Worm (Caenorhabditis elegans) whole organism, L1 larva: ENCODE measurements around the gene rpl-20.
A peak's percentile ranks its signal among the peaks of the same experiment; 100 is the strongest.

Experiments used
- C04F5.9 ChIP-seq: sonication (generic microtip); optimal IDR thresholded peaks from 2 replicates; lab custom pipeline; 2016; ENCODE audit warnings: missing genetic modification characterization, missing compliant biosample characterization
- C16A3.4 ChIP-seq: fragments of 150-350 bp; optimal IDR thresholded peaks from 2 replicates; lab custom pipeline; 2014; ENCODE audit warnings: missing biosample characterization, missing genetic modification characterization
- F16B12.6 ChIP-seq: fragments of 150-350 bp; optimal IDR thresholded peaks from 2 replicates; lab custom pipeline; 2014; ENCODE audit warnings: missing biosample characterization, missing genetic modification characterization
- Y116A8C.19 ChIP-seq: sonication (generic microtip); optimal IDR thresholded peaks from 2 replicates; lab custom pipeline; 2016; ENCODE audit warnings: missing compliant biosample characterization, missing genetic modification characterization, borderline replicate concordance
- alr-1 ChIP-seq: fragments of 200-800 bp; sonication (Bioruptor generic); optimal IDR thresholded peaks from 2 replicates; lab custom pipeline; 2018; ENCODE audit warnings: borderline replicate concordance, mild to moderate bottlenecking, missing genetic modification characterization, missing compliant biosample characterization
- aly-2 ChIP-seq: fragments of 150-350 bp; optimal IDR thresholded peaks from 2 replicates; lab custom pipeline; 2014; ENCODE audit warnings: missing biosample characterization, missing genetic modification characterization
- ama-1 ChIP-seq: fragments of 150-350 bp; optimal IDR thresholded peaks from 2 replicates; lab custom pipeline; 2014
- blmp-1 ChIP-seq: fragments of 150-350 bp; optimal IDR thresholded peaks from 2 replicates; lab custom pipeline; 2014; ENCODE audit warnings: missing biosample characterization, missing genetic modification characterization
- ceh-63 ChIP-seq: fragments of 200-800 bp; sonication (Bioruptor generic); optimal IDR thresholded peaks from 2 replicates; lab custom pipeline; 2018; ENCODE audit warnings: mild to moderate bottlenecking, missing genetic modification characterization, missing compliant biosample characterization
- ceh-82 ChIP-seq, 3 experiments: fragments of 150-350 bp in 1 of 3; sonication (generic microtip) in 2 of 3; optimal IDR thresholded peaks; 2 replicates each; lab custom pipeline; 2014 to 2017; ENCODE audit warnings: missing biosample characterization in 3 of 3, missing genetic modification characterization in 3 of 3
- ceh-88 ChIP-seq: fragments of 200-800 bp; sonication (Bioruptor generic); IDR thresholded peaks from 2 replicates; pipeline ENCODE4 v1.3.6; 2022; ENCODE audit warnings: missing genetic modification characterization, missing compliant biosample characterization
- ceh-90 ChIP-seq: sonication (generic microtip); optimal IDR thresholded peaks from 2 replicates; lab custom pipeline; 2016; ENCODE audit warnings: missing genetic modification characterization, missing compliant biosample characterization
- ces-1 ChIP-seq: fragments of 150-350 bp; optimal IDR thresholded peaks from 2 replicates; lab custom pipeline; 2014; ENCODE audit warnings: missing biosample characterization, missing genetic modification reagents, missing genetic modification characterization
- dpl-1 ChIP-seq, 3 experiments: fragments of 150-350 bp in 2 of 3; sonication (generic microtip) in 1 of 3; optimal IDR thresholded peaks; 2 replicates each; lab custom pipeline; 2014 to 2017; ENCODE audit warnings: missing biosample characterization in 3 of 3, missing genetic modification characterization in 3 of 3, missing genetic modification reagents in 3 of 3
- efl-3 ChIP-seq: fragments of 200-800 bp; sonication (Bioruptor generic); optimal IDR thresholded peaks from 2 replicates; lab custom pipeline; 2018; ENCODE audit warnings: mild to moderate bottlenecking, missing genetic modification characterization, missing compliant biosample characterization
- egl-13 ChIP-seq: sonication (generic microtip); optimal IDR thresholded peaks from 2 replicates; lab custom pipeline; 2016; ENCODE audit warnings: missing genotype, missing genetic modification reagents, missing genetic modification characterization, missing compliant biosample characterization
- elt-2 ChIP-seq: sonication (generic microtip); optimal IDR thresholded peaks from 2 replicates; lab custom pipeline; 2016; ENCODE audit warnings: missing genetic modification characterization, mild to moderate bottlenecking, inconsistent platforms, missing compliant biosample characterization, missing genetic modification reagents
- fkh-10 ChIP-seq: sonication (generic microtip); optimal IDR thresholded peaks from 2 replicates; lab custom pipeline; 2017; ENCODE audit warnings: missing biosample characterization, missing genetic modification reagents, missing genetic modification characterization
- fos-1 ChIP-seq: fragments of 150-350 bp; optimal IDR thresholded peaks from 2 replicates; lab custom pipeline; 2014; ENCODE audit warnings: missing biosample characterization, missing genetic modification characterization
- hlh-17 ChIP-seq: fragments of 200-800 bp; sonication (Bioruptor generic); optimal IDR thresholded peaks from 2 replicates; lab custom pipeline; 2018; ENCODE audit warnings: missing genetic modification characterization, mild to moderate bottlenecking, missing compliant biosample characterization, moderate library complexity, borderline replicate concordance
- hlh-4 ChIP-seq: sonication (generic microtip); optimal IDR thresholded peaks from 2 replicates; lab custom pipeline; 2016; ENCODE audit warnings: mild to moderate bottlenecking, missing genetic modification characterization, missing compliant biosample characterization
- hpl-2 ChIP-seq: fragments of 150-350 bp; optimal IDR thresholded peaks from 2 replicates; lab custom pipeline; 2014; ENCODE audit warnings: missing biosample characterization, missing genetic modification reagents, missing genetic modification characterization
- irx-1 ChIP-seq: sonication (generic microtip); optimal IDR thresholded peaks from 2 replicates; lab custom pipeline; 2016; ENCODE audit warnings: missing genetic modification characterization, missing compliant biosample characterization
- jun-1 ChIP-seq: fragments of 150-350 bp; optimal IDR thresholded peaks from 2 replicates; lab custom pipeline; 2014; ENCODE audit warnings: missing biosample characterization, missing genetic modification reagents, missing genetic modification characterization
- lin-13 ChIP-seq: fragments of 150-350 bp; optimal IDR thresholded peaks from 2 replicates; lab custom pipeline; 2014; ENCODE audit warnings: missing biosample characterization, missing genetic modification reagents, missing genetic modification characterization
- lin-14 ChIP-seq: fragments of 200-800 bp; sonication (Bioruptor generic); optimal IDR thresholded peaks from 2 replicates; lab custom pipeline; 2018; ENCODE audit warnings: mild to moderate bottlenecking, missing genetic modification characterization, moderate library complexity, missing compliant biosample characterization
- lin-35 ChIP-seq, 2 experiments: fragments of 150-350 bp; optimal IDR thresholded peaks; 2 replicates each; lab custom pipeline; 2014; ENCODE audit warnings: missing biosample characterization in 2 of 2, missing genetic modification characterization in 2 of 2, missing genetic modification reagents in 2 of 2
- lin-39 ChIP-seq: fragments of 150-350 bp; optimal IDR thresholded peaks from 2 replicates; lab custom pipeline; 2014; ENCODE audit warnings: missing biosample characterization, missing genetic modification reagents, missing genetic modification characterization
- lir-3 ChIP-seq: sonication (generic microtip); optimal IDR thresholded peaks from 2 replicates; lab custom pipeline; 2016; ENCODE audit warnings: mild to moderate bottlenecking, missing genetic modification characterization, moderate library complexity, missing compliant biosample characterization; ENCODE audit not compliant: poor library complexity
- lsy-2 ChIP-seq, 2 experiments: fragments of 150-350 bp; optimal IDR thresholded peaks; 2 replicates each; lab custom pipeline; 2014; ENCODE audit warnings: missing biosample characterization in 2 of 2, missing genetic modification characterization in 2 of 2
- mef-2 ChIP-seq: fragments of 150-350 bp; optimal IDR thresholded peaks from 2 replicates; lab custom pipeline; 2014; ENCODE audit warnings: missing biosample characterization, missing genetic modification characterization
- mep-1 ChIP-seq: fragments of 150-350 bp; optimal IDR thresholded peaks from 2 replicates; lab custom pipeline; 2014; ENCODE audit warnings: missing biosample characterization, missing genetic modification characterization
- nhr-12 ChIP-seq: sonication (generic microtip); optimal IDR thresholded peaks from 2 replicates; lab custom pipeline; 2017; ENCODE audit warnings: missing biosample characterization, missing genetic modification characterization
- nhr-19 ChIP-seq: fragments of 200-800 bp; sonication (Bioruptor generic); conservative IDR thresholded peaks from 2 replicates; pipeline ENCODE4 v1.3.6; 2022; ENCODE audit warnings: missing genetic modification characterization, missing compliant biosample characterization
- nhr-20 ChIP-seq: sonication (generic microtip); optimal IDR thresholded peaks from 2 replicates; lab custom pipeline; 2016; ENCODE audit warnings: mild to moderate bottlenecking, missing genetic modification characterization, missing compliant biosample characterization
- nhr-237 ChIP-seq: fragments of 150-350 bp; optimal IDR thresholded peaks from 2 replicates; lab custom pipeline; 2014; ENCODE audit warnings: missing biosample characterization, missing genetic modification characterization
- nhr-47 ChIP-seq: sonication (generic microtip); optimal IDR thresholded peaks from 2 replicates; lab custom pipeline; 2016; ENCODE audit warnings: mild to moderate bottlenecking, missing genetic modification characterization, moderate library complexity, missing compliant biosample characterization
- nhr-77 ChIP-seq: fragments of 150-350 bp; optimal IDR thresholded peaks from 2 replicates; lab custom pipeline; 2014; ENCODE audit warnings: missing biosample characterization, missing genetic modification characterization
- nhr-90 ChIP-seq: sonication (generic microtip); optimal IDR thresholded peaks from 2 replicates; lab custom pipeline; 2016; ENCODE audit warnings: mild to moderate bottlenecking, missing genetic modification characterization, missing compliant biosample characterization; ENCODE audit not compliant: poor library complexity
- pax-3 ChIP-seq: fragments of 200-800 bp; sonication (Bioruptor generic); optimal IDR thresholded peaks from 2 replicates; lab custom pipeline; 2018; ENCODE audit warnings: mild to moderate bottlenecking, missing genetic modification characterization, moderate library complexity, missing compliant biosample characterization
- rnt-1 ChIP-seq: sonication (generic microtip); optimal IDR thresholded peaks from 2 replicates; lab custom pipeline; 2016; ENCODE audit warnings: mild to moderate bottlenecking, missing genetic modification characterization, moderate library complexity, missing compliant biosample characterization
- skn-1 ChIP-seq: fragments of 150-350 bp; optimal IDR thresholded peaks from 2 replicates; lab custom pipeline; 2014; ENCODE audit warnings: missing biosample characterization, missing genetic modification characterization
- snpc-4 ChIP-seq: fragments of 150-350 bp; optimal IDR thresholded peaks from 2 replicates; lab custom pipeline; 2014; ENCODE audit warnings: missing biosample characterization, missing genetic modification characterization
- sox-4 ChIP-seq: sonication (generic microtip); optimal IDR thresholded peaks from 2 replicates; lab custom pipeline; 2016; ENCODE audit warnings: missing genetic modification characterization, missing compliant biosample characterization
- sup-37 ChIP-seq: fragments of 200-800 bp; sonication (Bioruptor generic); optimal IDR thresholded peaks from 2 replicates; lab custom pipeline; 2018; ENCODE audit warnings: mild to moderate bottlenecking, missing genetic modification characterization, missing compliant biosample characterization
- swsn-7 ChIP-seq: sonication (generic microtip); optimal IDR thresholded peaks from 2 replicates; lab custom pipeline; 2016; ENCODE audit warnings: missing genetic modification characterization, missing compliant biosample characterization
- tbx-2 ChIP-seq: sonication (generic microtip); optimal IDR thresholded peaks from 2 replicates; lab custom pipeline; 2016; ENCODE audit warnings: missing genetic modification characterization, missing compliant biosample characterization
- tlp-1 ChIP-seq: fragments of 150-350 bp; optimal IDR thresholded peaks from 2 replicates; lab custom pipeline; 2014; ENCODE audit warnings: missing biosample characterization, missing genetic modification characterization
- unc-30 ChIP-seq: sonication (generic microtip); optimal IDR thresholded peaks from 2 replicates; lab custom pipeline; 2017; ENCODE audit warnings: missing biosample characterization, missing genetic modification characterization
- unc-62 ChIP-seq: fragments of 150-350 bp; optimal IDR thresholded peaks from 2 replicates; lab custom pipeline; 2014; ENCODE audit warnings: missing biosample characterization, missing genetic modification reagents, missing genetic modification characterization
- unc-86 ChIP-seq: sonication (generic microtip); optimal IDR thresholded peaks from 2 replicates; lab custom pipeline; 2016; ENCODE audit warnings: missing genetic modification characterization, missing compliant biosample characterization
- unc-98 ChIP-seq: fragments of 200-800 bp; sonication (Bioruptor generic); IDR thresholded peaks from 2 replicates; pipeline ENCODE4 v1.3.6; 2022; ENCODE audit warnings: missing genetic modification characterization, missing compliant biosample characterization
- zip-4 ChIP-seq: fragments of 200-800 bp; sonication (Bioruptor generic); optimal IDR thresholded peaks from 2 replicates; lab custom pipeline; 2018; ENCODE audit warnings: mild to moderate bottlenecking, missing genetic modification characterization, moderate library complexity, missing compliant biosample characterization
- ztf-4 ChIP-seq: fragments of 150-350 bp; optimal IDR thresholded peaks from 2 replicates; lab custom pipeline; 2014; ENCODE audit warnings: missing biosample characterization, missing genetic modification characterization

Gene rpl-20

DNA sequence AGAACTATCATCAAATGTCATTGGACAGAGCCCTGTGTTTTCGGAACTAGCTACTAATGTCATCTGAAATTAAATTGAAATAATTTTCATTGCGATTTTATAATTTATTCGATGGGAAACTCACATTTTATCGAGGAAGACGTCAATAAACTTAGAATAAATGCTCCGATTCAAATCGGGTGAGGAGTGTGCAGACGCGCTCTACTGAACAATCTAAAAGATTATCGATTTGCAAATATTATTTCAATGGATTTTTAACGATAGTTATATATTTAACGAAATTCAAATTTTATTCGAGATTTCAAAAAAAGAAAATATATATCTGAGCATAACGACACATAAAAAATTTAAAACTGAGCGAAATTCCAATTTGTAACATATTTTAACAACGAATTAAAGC is 49.5 kb upstream of the rpl-20 start, which contains the start of gene eor-1 (continued):
- TF ChIP-seq ces-1 (GFP tag; lab: Kevin White, UChicago): no peak
- TF ChIP-seq mep-1: no peak
- TF ChIP-seq unc-86 (tag; lab: Kevin White, UChicago): no peak
- no peak for TF ChIP-seq unc-98
- TF ChIP-seq zip-4 (GFP tag; lab: Kevin White, UChicago): no peak
- peak; percentile 41 for TF ChIP-seq nhr-20 (tag; lab: Kevin White, UChicago)
- TF ChIP-seq ama-1 (lab: Kevin White, UChicago): no peak
- no peak for TF ChIP-seq fos-1
- TF ChIP-seq sup-37 (GFP tag; lab: Kevin White, UChicago): no peak
- no peak for TF ChIP-seq irx-1 (tag; lab: Kevin White, UChicago)
- no peak for TF ChIP-seq C04F5.9
- no peak for TF ChIP-seq nhr-237 (tag; lab: Kevin White, UChicago)
- peak; percentile 14 for TF ChIP-seq F16B12.6 (tag; lab: Kevin White, UChicago)
- peak; percentile 59 to 67 for TF ChIP-seq lin-35 (GFP tag; optimal IDR thresholded peaks at IDR 0.05; lab: Kevin White, UChicago)
- TF ChIP-seq Y116A8C.19: no peak
- no peak for TF ChIP-seq ceh-63 (GFP tag; lab: Kevin White, UChicago)
- peak; percentile 49 to 77 for TF ChIP-seq lsy-2 (tag; optimal IDR thresholded peaks at IDR 0.05; lab: Kevin White, UChicago)
- no peak for TF ChIP-seq ztf-4
- no peak for TF ChIP-seq alr-1 (tag; lab: Kevin White, UChicago)
- peak; percentile 16 for TF ChIP-seq lir-3 (tag; lab: Kevin White, UChicago)
- TF ChIP-seq rnt-1: peak; percentile 17
- no peak for TF ChIP-seq lin-13 (GFP tag; lab: Kevin White, UChicago)
- no peak for TF ChIP-seq unc-30 (tag; lab: Kevin White, UChicago)
- TF ChIP-seq tbx-2 (tag; lab: Kevin White, UChicago): peak; percentile 26
- no peak for TF ChIP-seq tlp-1
- TF ChIP-seq efl-3 (GFP tag; lab: Kevin White, UChicago): no peak
- no peak for TF ChIP-seq egl-13
- peak; percentile 3 for TF ChIP-seq aly-2 (tag; lab: Kevin White, UChicago)
- TF ChIP-seq lin-39 (tag; lab: Kevin White, UChicago): no peak
- TF ChIP-seq nhr-12: no peak
- peak; percentile 32 for TF ChIP-seq C16A3.4 (tag; lab: Kevin White, UChicago)
- no peak for TF ChIP-seq ceh-82 (tag; optimal IDR thresholded peaks at IDR 0.05; lab: Kevin White, UChicago)
- no peak for TF ChIP-seq nhr-47 (tag; lab: Kevin White, UChicago)
- TF ChIP-seq hlh-4: no peak
- no peak for TF ChIP-seq mef-2 (tag; lab: Kevin White, UChicago)
- TF ChIP-seq unc-62 (GFP tag; lab: Kevin White, UChicago): no peak
- no peak for TF ChIP-seq nhr-77 (tag; lab: Kevin White, UChicago)
- 0 out of 2 replicates have a peak, but pooled peaks have one; percentile 2 for TF ChIP-seq nhr-19
- no peak for TF ChIP-seq elt-2
- TF ChIP-seq sox-4 (tag; lab: Kevin White, UChicago): no peak
- TF ChIP-seq ceh-90 (tag; lab: Kevin White, UChicago): no peak
- peak; percentile 15 to 69 (median 22) for TF ChIP-seq dpl-1 (GFP tag; optimal IDR thresholded peaks at IDR 0.05; lab: Kevin White, UChicago)
- TF ChIP-seq hlh-17 (GFP tag; lab: Kevin White, UChicago): no peak
- no peak for TF ChIP-seq snpc-4 (tag; lab: Kevin White, UChicago)
- TF ChIP-seq skn-1: peak; percentile 20
- no peak for TF ChIP-seq lin-14 (GFP tag; lab: Kevin White, UChicago)
- TF ChIP-seq blmp-1 (tag; lab: Kevin White, UChicago): no peak
- no peak for TF ChIP-seq pax-3
- TF ChIP-seq fkh-10: no peak
- TF ChIP-seq nhr-90: no peak
- no peak for TF ChIP-seq ceh-88 (GFP tag; lab: Robert Waterston, UW)
- TF ChIP-seq hpl-2 (GFP tag; lab: Kevin White, UChicago): no peak
- no peak for TF ChIP-seq jun-1 (tag; lab: Kevin White, UChicago)
- TF ChIP-seq swsn-7 (tag; lab: Kevin White, UChicago): peak; percentile 13
